Worm (Caenorhabditis elegans): ENCODE data around the gene C29E4.13.

- TF ChIP-seq flt-1 (GFP tag; IDR thresholded peaks at IDR 0.05): no peak
- no peak for TF ChIP-seq klf-2 (GFP tag; conservative IDR thresholded peaks at IDR 0.05)
- TF ChIP-seq med-1 (GFP tag; optimal IDR thresholded peaks at IDR 0.05; ENCODE audit: insufficient read depth): no peak
- no peak for TF ChIP-seq tab-1 (GFP tag; IDR thresholded peaks at IDR 0.05)
- TF ChIP-seq T22C8.4 (GFP tag; IDR thresholded peaks at IDR 0.05): no peak
- TF ChIP-seq cog-1 (tag; optimal IDR thresholded peaks at IDR 0.05): no peak
- no peak for TF ChIP-seq ztf-23 (GFP tag; IDR thresholded peaks at IDR 0.05)
- no peak for TF ChIP-seq ztf-29 (GFP tag; IDR thresholded peaks at IDR 0.05)
- TF ChIP-seq ref-1 (GFP tag; conservative IDR thresholded peaks at IDR 0.05): no peak
These were observed 48.7 kb upstream of the C29E4.13 start for ce11 chrIII:7977224-7977623.

All from whole organism, midembryonic.